Fruit fly (Drosophila melanogaster): ENCODE results near the gene CG7115.

dm6 chr2L:7841244-7841643 lies 20.3 kb downstream of the CG7115 start:
- no peak for TF ChIP-seq Mad (GFP tag; optimal IDR thresholded peaks at IDR 0.05)
- TF ChIP-seq CG5245 (GFP tag; optimal IDR thresholded peaks at IDR 0.05): no peak
- no peak for TF ChIP-seq Nf-YC (tag; optimal IDR thresholded peaks at IDR 0.05)
- no peak for TF ChIP-seq NK7.1 (GFP tag; optimal IDR thresholded peaks at IDR 0.05)
